Fruit fly (Drosophila melanogaster) whole organism: Measurements from ENCODE around the gene CG14323.

Source experiments
- CG8478 ChIP-seq: fragments of >200 bp; optimal IDR thresholded peaks from 2 replicates; lab custom pipeline; 2018; ENCODE audit warnings: inconsistent platforms
- Dll ChIP-seq: fragments of >200 bp; optimal IDR thresholded peaks from 2 replicates; lab custom pipeline; 2017
- EcR ChIP-seq, 2 experiments: fragments of >200 bp; optimal IDR thresholded peaks; 2 replicates each; lab custom pipeline; 2017; ENCODE audit warnings: missing biosample characterization in 2 of 2, missing genetic modification characterization in 2 of 2, missing genetic modification reagents in 2 of 2
- pan ChIP-seq: fragments of >200 bp; optimal IDR thresholded peaks from 2 replicates; lab custom pipeline; 2017
- psq ChIP-seq: fragments of >200 bp; optimal IDR thresholded peaks from 2 replicates; lab custom pipeline; 2017
- usp ChIP-seq: fragments of >200 bp; optimal IDR thresholded peaks from 2 replicates; lab custom pipeline; 2017; ENCODE audit warnings: missing biosample characterization, missing genetic modification characterization, mixed read lengths

The CG14323 gene

DNA sequence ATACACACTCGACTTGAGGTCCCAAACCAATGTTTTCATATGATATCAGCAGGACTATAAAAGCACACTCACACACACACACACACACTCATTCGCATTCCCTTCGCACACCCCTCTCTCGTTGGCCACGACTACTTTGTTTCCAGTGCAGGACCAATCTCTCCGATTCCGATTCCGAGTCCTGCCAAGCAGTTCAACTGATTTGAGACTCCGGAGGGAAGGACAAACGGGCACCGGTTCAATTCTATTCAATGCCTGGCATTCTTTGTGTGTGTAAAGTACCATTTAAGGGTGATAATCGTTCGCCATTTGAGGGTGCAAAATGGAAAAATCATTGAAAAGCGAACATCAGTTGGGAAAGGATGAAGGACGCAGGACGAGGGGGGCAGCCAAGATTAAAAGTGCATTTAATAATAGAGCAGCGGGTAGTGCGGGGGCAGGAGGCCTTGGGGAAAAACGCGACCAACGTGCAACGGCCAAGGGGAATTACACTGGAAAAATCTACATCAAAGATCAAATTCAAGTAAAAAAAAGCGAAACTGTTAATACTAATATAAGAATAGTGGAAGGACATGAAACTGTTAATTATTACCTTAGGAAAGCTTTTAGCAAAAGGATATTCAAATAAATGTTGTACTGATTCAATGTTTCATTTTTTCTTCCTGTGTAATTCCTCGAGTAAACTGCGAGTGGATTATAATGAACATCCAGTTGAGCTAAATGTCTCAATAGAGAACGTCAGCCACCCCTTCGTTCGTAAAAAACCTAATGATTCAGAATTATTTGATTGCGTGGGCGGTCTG, 38.1 kb downstream of the CG14323 start:
- TF ChIP-seq psq (lab: Kevin White, UChicago) (no peak), CG8478 (lab: Kevin White, UChicago) (no peak), usp (GFP tag; lab: Kevin White, UChicago) (no peak), Dll (no peak), pan (lab: Kevin White, UChicago) (no peak), EcR (GFP tag; optimal IDR thresholded peaks at IDR 0.05; lab: Kevin White, UChicago) (no peak)
